Worm (Caenorhabditis elegans): Measurements from ENCODE around the gene T21E8.7.

DNA sequence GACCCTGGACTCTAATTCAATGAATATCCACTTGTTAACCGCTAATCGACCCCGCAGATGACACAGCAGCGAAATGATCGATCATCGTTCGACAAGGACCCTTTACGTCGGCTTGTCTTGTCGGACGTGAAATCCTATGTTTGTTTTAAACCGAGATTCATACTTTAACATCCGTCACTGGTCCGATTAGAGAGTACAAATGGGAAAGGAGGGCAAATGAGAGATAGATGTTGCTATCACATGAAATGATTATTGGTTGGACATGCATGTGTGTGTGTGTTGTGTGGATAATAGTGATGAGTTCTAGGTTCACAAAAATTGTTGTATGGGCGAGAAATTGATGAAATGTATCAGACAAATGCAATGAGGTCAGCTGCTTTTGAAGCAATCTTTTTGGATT, 26.4 kb downstream of the T21E8.7 start:
- TF ChIP-seq nhr-77 (tag; optimal IDR thresholded peaks at IDR 0.05) (no peak), mxl-3 (GFP tag; optimal IDR thresholded peaks at IDR 0.05) (no peak), lin-39 (tag; optimal IDR thresholded peaks at IDR 0.05) (no peak), snpc-4 (tag; optimal IDR thresholded peaks at IDR 0.05) (no peak), fos-1 (tag; optimal IDR thresholded peaks at IDR 0.05) (no peak), ces-1 (GFP tag; optimal IDR thresholded peaks at IDR 0.05) (no peak), aha-1 (tag) (no peak)

Data from whole organism, L4 larva.